Worm (Caenorhabditis elegans) whole organism, L4 larva: Measurements from ENCODE around the gene dhc-4.

Experiments used
- ctbp-1 ChIP-seq: fragments of 200-800 bp; sonication (Bioruptor generic); IDR thresholded peaks from 2 replicates; pipeline ENCODE4 v1.3.6; 2022; ENCODE audit warnings: missing genetic modification reagents, missing genetic modification characterization, missing compliant biosample characterization
- nhr-11 ChIP-seq: fragments of 150-350 bp; optimal IDR thresholded peaks from 2 replicates; lab custom pipeline; 2014; ENCODE audit warnings: missing biosample characterization, missing genetic modification characterization

- no peak for TF ChIP-seq nhr-11
- TF ChIP-seq ctbp-1 (GFP tag; lab: Robert Waterston, UW) = no peak
Observed at ce11 chrIII:10962910-10963309, 6.8 kb upstream of the dhc-4 start.
